Worm (Caenorhabditis elegans): ENCODE data around the gene nuo-4.

DNA sequence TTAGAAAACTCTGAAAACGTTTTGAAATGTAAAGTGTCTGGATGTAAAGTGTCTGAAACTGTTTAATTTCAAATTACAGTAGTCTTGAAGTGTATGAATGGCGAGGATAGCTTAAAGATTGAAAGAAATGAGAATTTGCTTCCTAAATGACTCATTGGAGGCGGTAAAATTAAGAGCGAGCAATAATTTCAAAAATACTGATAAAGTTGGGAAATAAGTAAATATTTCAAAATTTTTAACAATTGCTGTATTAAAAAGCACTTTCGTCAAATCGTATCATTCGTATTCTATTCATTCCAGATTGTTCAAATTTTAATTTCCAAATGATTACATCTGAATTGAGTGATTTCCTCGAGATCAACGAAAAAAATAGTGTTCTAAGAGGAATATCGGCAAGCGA, 34.2 kb downstream of the nuo-4 start, which contains the start of gene B0280.2:
- TF ChIP-seq lin-13 (GFP tag; optimal IDR thresholded peaks at IDR 0.05) (no peak), mdl-1 (tag; optimal IDR thresholded peaks at IDR 0.05) (no peak), unc-39 (tag; optimal IDR thresholded peaks at IDR 0.05) (no peak), ztf-11 (tag; optimal IDR thresholded peaks at IDR 0.05) (no peak), snpc-4 (tag; optimal IDR thresholded peaks at IDR 0.05) (no peak), ZK546.5 (tag; optimal IDR thresholded peaks at IDR 0.05) (no peak)

Measured in whole organism, L2 larva.